Worm (Caenorhabditis elegans) whole organism, young adult: ENCODE results near the gene mlcd-1.

Experiments
- B0261.1 ChIP-seq: sonication (generic microtip); optimal IDR thresholded peaks from 2 replicates; lab custom pipeline; 2016; ENCODE audit warnings: mild to moderate bottlenecking, missing genetic modification characterization, moderate library complexity, missing compliant biosample characterization
- F10E7.11 ChIP-seq: sonication (generic microtip); optimal IDR thresholded peaks from 2 replicates; lab custom pipeline; 2017; ENCODE audit warnings: mild to moderate bottlenecking, missing genetic modification characterization, moderate library complexity, missing compliant biosample characterization
- F22D6.2 ChIP-seq: sonication (generic microtip); optimal IDR thresholded peaks from 2 replicates; lab custom pipeline; 2016; ENCODE audit warnings: mild to moderate bottlenecking, missing genetic modification characterization, missing compliant biosample characterization
- F23B12.7 ChIP-seq: sonication (generic microtip); optimal IDR thresholded peaks from 2 replicates; lab custom pipeline; 2017; ENCODE audit warnings: missing genetic modification characterization, mild to moderate bottlenecking, missing compliant biosample characterization, antibody characterized with exemption, moderate library complexity; ENCODE audit not compliant: insufficient read depth
- F33H1.4 ChIP-seq: fragments of 200-800 bp; sonication (Bioruptor generic); IDR thresholded peaks from 2 replicates; pipeline ENCODE4 v1.3.6; 2022; ENCODE audit warnings: missing genetic modification reagents, missing genetic modification characterization, missing compliant biosample characterization
- Y53G8AR.9 ChIP-seq: fragments of 200-800 bp; sonication (Bioruptor generic); conservative IDR thresholded peaks from 2 replicates; pipeline ENCODE4 v1.3.6; 2022; ENCODE audit warnings: missing genetic modification reagents, missing genetic modification characterization, missing compliant biosample characterization
- ama-1 ChIP-seq, 3 experiments: fragments of 150-350 bp in 1 of 3; sonication (generic microtip) in 2 of 3; optimal IDR thresholded peaks; 2 replicates each; lab custom pipeline; 2014 to 2018; ENCODE audit warnings: missing biosample characterization in 2 of 3, missing genetic modification characterization in 2 of 3, missing genetic modification reagents in 2 of 3
- attf-5 ChIP-seq: fragments of 200-800 bp; sonication (Bioruptor generic); optimal IDR thresholded peaks from 2 replicates; lab custom pipeline; 2018; ENCODE audit warnings: mild to moderate bottlenecking, missing genetic modification characterization, missing compliant biosample characterization
- cebp-2 ChIP-seq: fragments of 200-800 bp; sonication (Bioruptor generic); IDR thresholded peaks from 2 replicates; pipeline ENCODE4 v1.3.6; 2022; ENCODE audit warnings: missing genetic modification characterization, missing compliant biosample characterization
- ceh-100 ChIP-seq: fragments of 200-800 bp; sonication (Bioruptor generic); IDR thresholded peaks from 2 replicates; pipeline ENCODE4 v1.3.6; 2022; ENCODE audit warnings: missing genetic modification reagents, missing genetic modification characterization, missing compliant biosample characterization
- mxl-1 ChIP-seq: sonication (generic microtip); optimal IDR thresholded peaks from 2 replicates; lab custom pipeline; 2016; ENCODE audit warnings: missing genetic modification characterization, missing compliant biosample characterization
- snpc-3.4 ChIP-seq: sonication (generic microtip); optimal IDR thresholded peaks from 2 replicates; lab custom pipeline; 2017; ENCODE audit warnings: missing genetic modification characterization, mild to moderate bottlenecking, missing compliant biosample characterization, antibody characterized with exemption, moderate library complexity, missing genotype, missing genetic modification reagents
- unc-130 ChIP-seq: sonication (generic microtip); optimal IDR thresholded peaks from 2 replicates; lab custom pipeline; 2016; ENCODE audit warnings: missing genetic modification reagents, missing genetic modification characterization, missing compliant biosample characterization
- unc-62 ChIP-seq: fragments of 150-350 bp; optimal IDR thresholded peaks from 2 replicates; lab custom pipeline; 2014; ENCODE audit warnings: missing biosample characterization, missing genetic modification reagents, missing genetic modification characterization

DNA sequence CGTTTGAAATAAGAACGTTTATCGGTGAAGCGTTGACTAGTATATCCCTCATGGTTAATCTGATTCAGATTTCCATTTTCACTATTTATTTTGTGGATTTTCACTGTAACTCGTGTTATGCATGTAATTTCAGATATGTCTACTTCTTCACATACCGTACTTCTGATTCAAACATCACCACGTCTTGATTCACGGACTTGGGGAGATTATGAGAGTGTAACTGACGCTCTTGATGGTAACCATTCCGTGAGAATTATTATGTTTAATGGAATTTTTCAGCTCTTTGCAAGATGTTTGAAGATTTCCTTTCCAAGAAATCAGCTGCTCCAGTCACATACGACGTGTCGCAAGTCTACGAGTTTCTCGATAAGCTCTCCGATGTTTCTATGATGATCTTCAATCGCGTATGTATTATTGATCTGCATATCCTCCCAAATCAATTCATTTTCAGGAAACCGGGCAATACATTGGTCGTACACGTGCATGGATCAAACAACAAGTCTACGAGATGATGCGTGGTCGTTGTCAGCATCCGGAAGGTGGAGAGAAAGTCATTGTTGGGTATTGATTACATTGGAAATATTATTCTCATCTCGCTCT, 25.3 kb upstream of the mlcd-1 start, which contains the start of gene erh-2:
- TF ChIP-seq unc-62: no peak
- TF ChIP-seq F23B12.7 (tag; lab: Kevin White, UChicago): no peak
- no peak for TF ChIP-seq mxl-1
- no peak for TF ChIP-seq ceh-100 (GFP tag; lab: Robert Waterston, UW)
- TF ChIP-seq F33H1.4 (GFP tag; lab: Robert Waterston, UW): no peak
- no peak for TF ChIP-seq unc-130 (GFP tag; lab: Kevin White, UChicago)
- TF ChIP-seq Y53G8AR.9: no peak
- no peak for TF ChIP-seq cebp-2 (GFP tag; lab: Robert Waterston, UW)
- TF ChIP-seq F22D6.2 (tag; lab: Kevin White, UChicago): no peak
- TF ChIP-seq B0261.1 (tag; lab: Kevin White, UChicago): no peak
- TF ChIP-seq snpc-3.4: no peak
- TF ChIP-seq ama-1 (optimal IDR thresholded peaks at IDR 0.05; lab: Kevin White, UChicago): no peak
- no peak for TF ChIP-seq ama-1 (GFP tag; optimal IDR thresholded peaks at IDR 0.05; lab: Kevin White, UChicago)
- no peak for TF ChIP-seq F10E7.11
- no peak for TF ChIP-seq attf-5
